Worm (Caenorhabditis elegans) whole organism, L1 larva: ENCODE data around the gene M7.12.

ENCODE experiments used
- C16A3.4 ChIP-seq: fragments of 150-350 bp; optimal IDR thresholded peaks from 2 replicates; lab custom pipeline; 2014; ENCODE audit warnings: missing biosample characterization, missing genetic modification characterization
- C34B4.2 ChIP-seq: sonication (generic microtip); optimal IDR thresholded peaks from 2 replicates; lab custom pipeline; 2017; ENCODE audit warnings: mild to moderate bottlenecking, missing genetic modification characterization, missing compliant biosample characterization
- Y116A8C.19 ChIP-seq: sonication (generic microtip); optimal IDR thresholded peaks from 2 replicates; lab custom pipeline; 2016; ENCODE audit warnings: missing compliant biosample characterization, missing genetic modification characterization, borderline replicate concordance
- aha-1 ChIP-seq: fragments of 150-350 bp; optimal IDR thresholded peaks from 2 replicates; lab custom pipeline; 2014; ENCODE audit warnings: missing biosample characterization, missing genetic modification characterization
- alr-1 ChIP-seq: fragments of 200-800 bp; sonication (Bioruptor generic); optimal IDR thresholded peaks from 2 replicates; lab custom pipeline; 2018; ENCODE audit warnings: borderline replicate concordance, mild to moderate bottlenecking, missing genetic modification characterization, missing compliant biosample characterization
- aly-2 ChIP-seq: fragments of 150-350 bp; optimal IDR thresholded peaks from 2 replicates; lab custom pipeline; 2014; ENCODE audit warnings: missing biosample characterization, missing genetic modification characterization
- ama-1 ChIP-seq: fragments of 150-350 bp; optimal IDR thresholded peaks from 2 replicates; lab custom pipeline; 2014
- blmp-1 ChIP-seq: fragments of 150-350 bp; optimal IDR thresholded peaks from 2 replicates; lab custom pipeline; 2014; ENCODE audit warnings: missing biosample characterization, missing genetic modification characterization
- ceh-63 ChIP-seq: fragments of 200-800 bp; sonication (Bioruptor generic); optimal IDR thresholded peaks from 2 replicates; lab custom pipeline; 2018; ENCODE audit warnings: mild to moderate bottlenecking, missing genetic modification characterization, missing compliant biosample characterization
- ceh-88 ChIP-seq: fragments of 200-800 bp; sonication (Bioruptor generic); IDR thresholded peaks from 2 replicates; pipeline ENCODE4 v1.3.6; 2022; ENCODE audit warnings: missing genetic modification characterization, missing compliant biosample characterization
- ceh-90 ChIP-seq: sonication (generic microtip); optimal IDR thresholded peaks from 2 replicates; lab custom pipeline; 2016; ENCODE audit warnings: missing genetic modification characterization, missing compliant biosample characterization
- dpl-1 ChIP-seq, 3 experiments: fragments of 150-350 bp in 2 of 3; sonication (generic microtip) in 1 of 3; optimal IDR thresholded peaks; 2 replicates each; lab custom pipeline; 2014 to 2017; ENCODE audit warnings: missing biosample characterization in 3 of 3, missing genetic modification characterization in 3 of 3, missing genetic modification reagents in 3 of 3
- dsc-1 ChIP-seq: sonication (generic microtip); optimal IDR thresholded peaks from 2 replicates; lab custom pipeline; 2016; ENCODE audit warnings: mild to moderate bottlenecking, missing genetic modification characterization, missing compliant biosample characterization
- egl-13 ChIP-seq: sonication (generic microtip); optimal IDR thresholded peaks from 2 replicates; lab custom pipeline; 2016; ENCODE audit warnings: missing genotype, missing genetic modification reagents, missing genetic modification characterization, missing compliant biosample characterization
- egl-27 ChIP-seq, 2 experiments: fragments of 150-350 bp in 1 of 2; sonication (generic microtip); optimal IDR thresholded peaks; 3 replicates each; lab custom pipeline; 2017 to 2018; ENCODE audit warnings: missing biosample characterization in 2 of 2, missing genetic modification characterization in 2 of 2, missing genetic modification reagents in 2 of 2
- elt-2 ChIP-seq: sonication (generic microtip); optimal IDR thresholded peaks from 2 replicates; lab custom pipeline; 2016; ENCODE audit warnings: missing genetic modification characterization, mild to moderate bottlenecking, inconsistent platforms, missing compliant biosample characterization, missing genetic modification reagents
- elt-3 ChIP-seq, 6 experiments: fragments of 150-350 bp in 1 of 6; sonication (generic microtip); optimal IDR thresholded peaks; 2 replicates each; lab custom pipeline; 2017 to 2018; ENCODE audit warnings: missing biosample characterization in 6 of 6, missing genetic modification characterization in 6 of 6, inconsistent platforms in 1 of 6
- fkh-10 ChIP-seq: sonication (generic microtip); optimal IDR thresholded peaks from 2 replicates; lab custom pipeline; 2017; ENCODE audit warnings: missing biosample characterization, missing genetic modification reagents, missing genetic modification characterization
- fkh-8 ChIP-seq: sonication (generic microtip); optimal IDR thresholded peaks from 2 replicates; lab custom pipeline; 2016; ENCODE audit warnings: mild to moderate bottlenecking, missing genetic modification characterization, missing compliant biosample characterization
- grh-1 ChIP-seq: fragments of 200-800 bp; sonication (Bioruptor generic); IDR thresholded peaks from 2 replicates; pipeline ENCODE4 v1.3.6; 2022; ENCODE audit warnings: missing genetic modification reagents, missing genetic modification characterization, missing compliant biosample characterization
- hlh-17 ChIP-seq: fragments of 200-800 bp; sonication (Bioruptor generic); optimal IDR thresholded peaks from 2 replicates; lab custom pipeline; 2018; ENCODE audit warnings: missing genetic modification characterization, mild to moderate bottlenecking, missing compliant biosample characterization, moderate library complexity, borderline replicate concordance
- irx-1 ChIP-seq: sonication (generic microtip); optimal IDR thresholded peaks from 2 replicates; lab custom pipeline; 2016; ENCODE audit warnings: missing genetic modification characterization, missing compliant biosample characterization
- lin-13 ChIP-seq: fragments of 150-350 bp; optimal IDR thresholded peaks from 2 replicates; lab custom pipeline; 2014; ENCODE audit warnings: missing biosample characterization, missing genetic modification reagents, missing genetic modification characterization
- lin-14 ChIP-seq: fragments of 200-800 bp; sonication (Bioruptor generic); optimal IDR thresholded peaks from 2 replicates; lab custom pipeline; 2018; ENCODE audit warnings: mild to moderate bottlenecking, missing genetic modification characterization, moderate library complexity, missing compliant biosample characterization
- lin-15B ChIP-seq: fragments of 150-350 bp; sonication (generic microtip); optimal IDR thresholded peaks from 3 replicates; lab custom pipeline; 2014; ENCODE audit warnings: missing biosample characterization, missing genetic modification characterization
- lin-39 ChIP-seq: fragments of 150-350 bp; optimal IDR thresholded peaks from 2 replicates; lab custom pipeline; 2014; ENCODE audit warnings: missing biosample characterization, missing genetic modification reagents, missing genetic modification characterization
- lsy-2 ChIP-seq, 2 experiments: fragments of 150-350 bp; optimal IDR thresholded peaks; 2 replicates each; lab custom pipeline; 2014; ENCODE audit warnings: missing biosample characterization in 2 of 2, missing genetic modification characterization in 2 of 2
- mef-2 ChIP-seq: fragments of 150-350 bp; optimal IDR thresholded peaks from 2 replicates; lab custom pipeline; 2014; ENCODE audit warnings: missing biosample characterization, missing genetic modification characterization
- mep-1 ChIP-seq: fragments of 150-350 bp; optimal IDR thresholded peaks from 2 replicates; lab custom pipeline; 2014; ENCODE audit warnings: missing biosample characterization, missing genetic modification characterization
- nhr-11 ChIP-seq: fragments of 150-350 bp; optimal IDR thresholded peaks from 2 replicates; lab custom pipeline; 2014; ENCODE audit warnings: missing biosample characterization, missing genetic modification characterization
- nhr-12 ChIP-seq: sonication (generic microtip); optimal IDR thresholded peaks from 2 replicates; lab custom pipeline; 2017; ENCODE audit warnings: missing biosample characterization, missing genetic modification characterization
- nhr-19 ChIP-seq: fragments of 200-800 bp; sonication (Bioruptor generic); conservative IDR thresholded peaks from 2 replicates; pipeline ENCODE4 v1.3.6; 2022; ENCODE audit warnings: missing genetic modification characterization, missing compliant biosample characterization
- nhr-237 ChIP-seq: fragments of 150-350 bp; optimal IDR thresholded peaks from 2 replicates; lab custom pipeline; 2014; ENCODE audit warnings: missing biosample characterization, missing genetic modification characterization
- nhr-47 ChIP-seq: sonication (generic microtip); optimal IDR thresholded peaks from 2 replicates; lab custom pipeline; 2016; ENCODE audit warnings: mild to moderate bottlenecking, missing genetic modification characterization, moderate library complexity, missing compliant biosample characterization
- nhr-71 ChIP-seq: sonication (generic microtip); optimal IDR thresholded peaks from 2 replicates; lab custom pipeline; 2016; ENCODE audit warnings: mild to moderate bottlenecking, missing genetic modification characterization, moderate library complexity, missing compliant biosample characterization
- nhr-90 ChIP-seq: sonication (generic microtip); optimal IDR thresholded peaks from 2 replicates; lab custom pipeline; 2016; ENCODE audit warnings: mild to moderate bottlenecking, missing genetic modification characterization, missing compliant biosample characterization; ENCODE audit not compliant: poor library complexity
- pag-3 ChIP-seq: sonication (generic microtip); optimal IDR thresholded peaks from 2 replicates; lab custom pipeline; 2017; ENCODE audit warnings: missing genetic modification characterization, mild to moderate bottlenecking, missing compliant biosample characterization, antibody characterized with exemption, borderline replicate concordance; ENCODE audit not compliant: insufficient read depth
- pax-3 ChIP-seq: fragments of 200-800 bp; sonication (Bioruptor generic); optimal IDR thresholded peaks from 2 replicates; lab custom pipeline; 2018; ENCODE audit warnings: mild to moderate bottlenecking, missing genetic modification characterization, moderate library complexity, missing compliant biosample characterization
- sox-4 ChIP-seq: sonication (generic microtip); optimal IDR thresholded peaks from 2 replicates; lab custom pipeline; 2016; ENCODE audit warnings: missing genetic modification characterization, missing compliant biosample characterization
- sptf-1 ChIP-seq: fragments of 150-350 bp; optimal IDR thresholded peaks from 2 replicates; lab custom pipeline; 2014; ENCODE audit warnings: missing biosample characterization, missing genetic modification characterization
- unc-130 ChIP-seq: fragments of 150-350 bp; optimal IDR thresholded peaks from 2 replicates; lab custom pipeline; 2017; ENCODE audit warnings: missing biosample characterization, missing genetic modification characterization, inconsistent platforms
- unc-30 ChIP-seq: sonication (generic microtip); optimal IDR thresholded peaks from 2 replicates; lab custom pipeline; 2017; ENCODE audit warnings: missing biosample characterization, missing genetic modification characterization
- unc-62 ChIP-seq: fragments of 150-350 bp; optimal IDR thresholded peaks from 2 replicates; lab custom pipeline; 2014; ENCODE audit warnings: missing biosample characterization, missing genetic modification reagents, missing genetic modification characterization
- zag-1 ChIP-seq: fragments of 150-350 bp; optimal IDR thresholded peaks from 2 replicates; lab custom pipeline; 2014; ENCODE audit warnings: missing biosample characterization, missing genetic modification characterization
- zip-4 ChIP-seq: fragments of 200-800 bp; sonication (Bioruptor generic); optimal IDR thresholded peaks from 2 replicates; lab custom pipeline; 2018; ENCODE audit warnings: mild to moderate bottlenecking, missing genetic modification characterization, moderate library complexity, missing compliant biosample characterization

The M7.12 gene

ce11 chrIV:11089527-11089926, 8.3 kb downstream of the M7.12 start, which contains the start of gene M7.7:
Gene M7.7, plus strand, starts transcription at chrIV:11089827.
- TF ChIP-seq nhr-71 (tag; lab: Kevin White, UChicago): no peak
- no peak for TF ChIP-seq nhr-237 (tag; lab: Kevin White, UChicago)
- no peak for TF ChIP-seq nhr-11
- TF ChIP-seq aha-1 (tag; lab: Kevin White, UChicago): no peak
- no peak for TF ChIP-seq aly-2 (tag; lab: Kevin White, UChicago)
- no peak for TF ChIP-seq zip-4 (GFP tag; lab: Kevin White, UChicago)
- no peak for TF ChIP-seq mef-2 (tag; lab: Kevin White, UChicago)
- no peak for TF ChIP-seq lin-13 (GFP tag; lab: Kevin White, UChicago)
- TF ChIP-seq nhr-47 (tag; lab: Kevin White, UChicago): no peak
- no peak for TF ChIP-seq lsy-2 (tag; optimal IDR thresholded peaks at IDR 0.05; lab: Kevin White, UChicago)
- TF ChIP-seq ceh-63 (GFP tag; lab: Kevin White, UChicago): no peak
- TF ChIP-seq fkh-10 (GFP tag; lab: Kevin White, UChicago): no peak
- no peak for TF ChIP-seq nhr-19 (GFP tag; lab: Robert Waterston, UW)

DNA sequence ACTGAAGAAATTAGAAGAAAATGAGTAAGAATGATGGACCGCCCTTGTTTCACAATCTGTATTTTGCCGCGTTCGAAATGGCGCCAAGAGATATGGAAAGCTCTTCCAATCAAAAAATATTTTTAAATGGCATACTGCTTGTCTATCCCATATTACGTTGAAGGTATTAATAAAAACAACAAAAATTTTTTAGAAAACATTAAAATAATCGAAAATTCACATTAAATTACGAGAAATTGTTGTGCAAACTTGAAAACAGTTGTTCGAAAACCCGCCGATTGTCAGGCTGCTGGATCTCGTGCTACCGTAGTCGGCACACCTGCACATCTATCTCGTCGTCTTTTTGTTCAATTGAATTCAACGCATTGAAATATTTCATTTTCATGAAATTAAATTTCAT, 14.2 kb downstream of the M7.12 start, which contains the start of gene klc-1:
klc-1 (plus strand) TSS at position 127 of the 400 bp plus-strand sequence.
- TF ChIP-seq lsy-2 (tag; optimal IDR thresholded peaks at IDR 0.05; lab: Kevin White, UChicago): peak; percentile 40 to 69
- TF ChIP-seq grh-1 (GFP tag; lab: Robert Waterston, UW): no peak
- TF ChIP-seq ceh-88 (GFP tag; lab: Robert Waterston, UW): no peak
- TF ChIP-seq lin-14 (GFP tag; lab: Kevin White, UChicago): no peak
- TF ChIP-seq ama-1: no peak
- TF ChIP-seq dpl-1 (GFP tag; optimal IDR thresholded peaks at IDR 0.05; lab: Kevin White, UChicago): peak in 1 of 3 experiments; percentile 2
- TF ChIP-seq, all 84 proteins: peak for 2

ce11 chrIV:11082789-11083235, 15.0 kb downstream of the M7.12 start:
- TF ChIP-seq dsc-1 (peak; percentile 93), zip-4 (GFP tag; lab: Kevin White, UChicago) (peak; percentile 60), nhr-47 (tag; lab: Kevin White, UChicago) (peak; percentile 96), ceh-90 (tag; lab: Kevin White, UChicago) (no peak), nhr-90 (tag; lab: Kevin White, UChicago) (peak; percentile 90), egl-27 (tag; optimal IDR thresholded peaks at IDR 0.05; lab: Kevin White, UChicago) (peak; percentile 32 to 66), lin-13 (GFP tag; lab: Kevin White, UChicago) (peak; percentile 93), nhr-11 (peak; percentile 90), lin-15B (no peak), dpl-1 (GFP tag; optimal IDR thresholded peaks at IDR 0.05; lab: Kevin White, UChicago) (peak; percentile 69 to 75 (median 73)), elt-3 (tag; optimal IDR thresholded peaks at IDR 0.05; lab: Kevin White, UChicago) (peak in 4 of 6 experiments; percentile 28 to 90 (median 75)), unc-62 (GFP tag; lab: Kevin White, UChicago) (no peak), irx-1 (peak; percentile 87), blmp-1 (tag; lab: Kevin White, UChicago) (peak; percentile 86), alr-1 (tag; lab: Kevin White, UChicago) (no peak), unc-30 (tag; lab: Kevin White, UChicago) (no peak), nhr-237 (tag; lab: Kevin White, UChicago) (peak; percentile 91), lin-39 (tag; lab: Kevin White, UChicago) (peak; percentile 83), fkh-10 (GFP tag; lab: Kevin White, UChicago) (peak; percentile 92), nhr-12 (tag; lab: Kevin White, UChicago) (no peak), C34B4.2 (tag; lab: Kevin White, UChicago) (peak; percentile 45), elt-2 (tag; lab: Kevin White, UChicago) (peak; percentile 65), fkh-8 (tag; lab: Kevin White, UChicago) (peak; percentile 97), grh-1 (GFP tag; lab: Robert Waterston, UW) (peak; percentile 76), zag-1 (tag; lab: Kevin White, UChicago) (peak; percentile 100), egl-13 (tag; lab: Kevin White, UChicago) (peak; percentile 91), hlh-17 (GFP tag; lab: Kevin White, UChicago) (no peak), nhr-19 (GFP tag; lab: Robert Waterston, UW) (peak; percentile 91), mef-2 (tag; lab: Kevin White, UChicago) (peak; percentile 84), mep-1 (peak; percentile 96), pax-3 (tag; lab: Kevin White, UChicago) (peak; percentile 70), sptf-1 (tag; lab: Kevin White, UChicago) (no peak), Y116A8C.19 (tag; lab: Kevin White, UChicago) (no peak), C16A3.4 (tag; lab: Kevin White, UChicago) (peak; percentile 91), sox-4 (peak; percentile 65), pag-3 (no peak), unc-130 (tag; lab: Kevin White, UChicago) (peak; percentile 93)
